Fruit fly (Drosophila melanogaster) whole organism, prepupa: ENCODE measurements around the gene Cwc25.

Experiments used
- Blimp-1 ChIP-seq: fragments of 200-800 bp; sonication (Bioruptor generic); optimal IDR thresholded peaks from 3 replicates; lab custom pipeline; 2017; ENCODE audit warnings: missing biosample characterization, missing genetic modification characterization, mild to moderate bottlenecking, moderate library complexity, missing genetic modification reagents
- CG10631 ChIP-seq: fragments of 200-800 bp; sonication (Bioruptor generic); optimal IDR thresholded peaks from 2 replicates; lab custom pipeline; 2016; ENCODE audit warnings: missing biosample characterization, missing genetic modification characterization
- CG11294 ChIP-seq: fragments of 200-800 bp; sonication (Bioruptor generic); IDR thresholded peaks from 2 replicates; pipeline ENCODE4 v1.3.6; 2022; ENCODE audit warnings: missing biosample characterization, missing genetic modification characterization
- CG11902 ChIP-seq: fragments of 200-800 bp; sonication (Bioruptor generic); optimal IDR thresholded peaks from 3 replicates; lab custom pipeline; 2016; ENCODE audit warnings: missing biosample characterization, missing genetic modification characterization
- CG1621 ChIP-seq: fragments of 200-800 bp; sonication (Bioruptor generic); optimal IDR thresholded peaks from 3 replicates; lab custom pipeline; 2018; ENCODE audit warnings: missing biosample characterization, mild to moderate bottlenecking, missing genetic modification characterization
- CG16779 ChIP-seq: fragments of 200-800 bp; sonication (Bioruptor generic); optimal IDR thresholded peaks from 3 replicates; lab custom pipeline; 2017; ENCODE audit warnings: missing biosample characterization, mild to moderate bottlenecking, missing genetic modification characterization
- CG3032 ChIP-seq: fragments of 200-800 bp; optimal IDR thresholded peaks from 2 replicates; lab custom pipeline; 2019; ENCODE audit warnings: missing biosample characterization, mild to moderate bottlenecking, missing genetic modification characterization, moderate library complexity
- CG31627 ChIP-seq: fragments of 200-800 bp; sonication (Bioruptor generic); optimal IDR thresholded peaks from 3 replicates; lab custom pipeline; 2016; ENCODE audit warnings: missing biosample characterization, missing genetic modification characterization
- CG32006 ChIP-seq: fragments of 200-800 bp; sonication (Bioruptor generic); optimal IDR thresholded peaks from 3 replicates; lab custom pipeline; 2017; ENCODE audit warnings: missing biosample characterization, mild to moderate bottlenecking, missing genetic modification characterization
- CG34406 ChIP-seq: fragments of 200-800 bp; sonication (Bioruptor generic); optimal IDR thresholded peaks from 3 replicates; lab custom pipeline; 2016; ENCODE audit warnings: missing biosample characterization, missing genetic modification characterization
- CG3919 ChIP-seq: fragments of 200-800 bp; sonication (Bioruptor generic); optimal IDR thresholded peaks from 3 replicates; lab custom pipeline; 2016; ENCODE audit warnings: missing biosample characterization, missing genetic modification characterization
- CG4318 ChIP-seq: fragments of 200-800 bp; sonication (Bioruptor generic); optimal IDR thresholded peaks from 3 replicates; lab custom pipeline; 2017; ENCODE audit warnings: missing biosample characterization, mild to moderate bottlenecking, missing genetic modification characterization
- CG6276 ChIP-seq: fragments of 200-800 bp; sonication (Bioruptor generic); optimal IDR thresholded peaks from 2 replicates; lab custom pipeline; 2017; ENCODE audit warnings: missing biosample characterization, mild to moderate bottlenecking, missing genetic modification characterization
- CG6808 ChIP-seq: fragments of 200-800 bp; sonication (Bioruptor generic); optimal IDR thresholded peaks from 3 replicates; lab custom pipeline; 2017; ENCODE audit warnings: missing biosample characterization, missing genetic modification characterization, mild to moderate bottlenecking, moderate library complexity, missing genetic modification reagents
- CG6854 ChIP-seq: fragments of 200-800 bp; sonication (Bioruptor generic); optimal IDR thresholded peaks from 2 replicates; lab custom pipeline; 2017; ENCODE audit warnings: missing biosample characterization, mild to moderate bottlenecking, missing genetic modification characterization
- CG7368 ChIP-seq: fragments of 200-800 bp; sonication (Bioruptor generic); optimal IDR thresholded peaks from 3 replicates; lab custom pipeline; 2016; ENCODE audit warnings: missing biosample characterization, missing genetic modification characterization
- CG8319 ChIP-seq: fragments of 200-800 bp; sonication (Bioruptor generic); optimal IDR thresholded peaks from 3 replicates; lab custom pipeline; 2016; ENCODE audit warnings: missing biosample characterization, missing genetic modification characterization
- Eip78C ChIP-seq: fragments of 200-800 bp; sonication (Bioruptor generic); peaks from one replicate; lab custom pipeline; 2016; ENCODE audit warnings: missing biosample characterization, missing genetic modification characterization
- Eip93F ChIP-seq: fragments of 200-800 bp; sonication (Bioruptor generic); optimal IDR thresholded peaks from 2 replicates; lab custom pipeline; 2016; ENCODE audit warnings: missing biosample characterization, mild to moderate bottlenecking, missing genetic modification characterization
- Ets21C ChIP-seq: fragments of 200-800 bp; sonication (Bioruptor generic); optimal IDR thresholded peaks from 3 replicates; lab custom pipeline; 2016; ENCODE audit warnings: missing biosample characterization, missing genetic modification characterization
- Hr38 ChIP-seq: sonication (Bioruptor generic); optimal IDR thresholded peaks from 2 replicates; lab custom pipeline; 2016; ENCODE audit warnings: missing biosample characterization, missing genetic modification characterization
- Hr39 ChIP-seq: fragments of 200-800 bp; sonication (Bioruptor generic); optimal IDR thresholded peaks from 2 replicates; lab custom pipeline; 2016; ENCODE audit warnings: missing biosample characterization, missing genetic modification characterization
- Hr4 ChIP-seq: fragments of 200-800 bp; sonication (Bioruptor generic); optimal IDR thresholded peaks from 3 replicates; lab custom pipeline; 2016; ENCODE audit warnings: missing biosample characterization, missing genetic modification characterization
- Lpt ChIP-seq: fragments of 200-800 bp; sonication (Bioruptor generic); optimal IDR thresholded peaks from 3 replicates; lab custom pipeline; 2016; ENCODE audit warnings: missing biosample characterization, missing genetic modification characterization
- Smox ChIP-seq: fragments of 200-800 bp; sonication (Bioruptor generic); optimal IDR thresholded peaks from 3 replicates; lab custom pipeline; 2016; ENCODE audit warnings: missing biosample characterization, missing genetic modification characterization
- Sox102F ChIP-seq: fragments of 200-800 bp; sonication (Bioruptor generic); optimal IDR thresholded peaks from 2 replicates; lab custom pipeline; 2016; ENCODE audit warnings: missing biosample characterization, mild to moderate bottlenecking, missing genetic modification characterization
- Sox14 ChIP-seq: fragments of 200-800 bp; sonication (Bioruptor generic); optimal IDR thresholded peaks from 3 replicates; lab custom pipeline; 2016; ENCODE audit warnings: missing biosample characterization, missing genetic modification characterization
- acj6 ChIP-seq: fragments of 200-800 bp; sonication (Bioruptor generic); optimal IDR thresholded peaks from 3 replicates; lab custom pipeline; 2016; ENCODE audit warnings: missing biosample characterization, missing genetic modification characterization
- cyc ChIP-seq: fragments of 200-800 bp; sonication (Bioruptor generic); optimal IDR thresholded peaks from 3 replicates; lab custom pipeline; 2016; ENCODE audit warnings: missing biosample characterization, missing genetic modification characterization
- dac ChIP-seq: fragments of 200-800 bp; sonication (Bioruptor generic); optimal IDR thresholded peaks from 2 replicates; lab custom pipeline; 2017; ENCODE audit warnings: missing biosample characterization, mild to moderate bottlenecking, missing genetic modification characterization
- eg ChIP-seq: fragments of 200-800 bp; sonication (Bioruptor generic); IDR thresholded peaks from 3 replicates; pipeline ENCODE4 v1.3.6; 2022; ENCODE audit warnings: missing biosample characterization, missing genetic modification characterization
- esn ChIP-seq: fragments of 200-800 bp; sonication (Bioruptor generic); optimal IDR thresholded peaks from 2 replicates; lab custom pipeline; 2016; ENCODE audit warnings: missing biosample characterization, mild to moderate bottlenecking, missing genetic modification characterization, moderate library complexity
- fd59A ChIP-seq: fragments of 200-800 bp; sonication (Bioruptor generic); optimal IDR thresholded peaks from 2 replicates; lab custom pipeline; 2017; ENCODE audit warnings: missing biosample characterization, mild to moderate bottlenecking, missing genetic modification characterization, missing genetic modification reagents
- fd85E ChIP-seq: fragments of 200-800 bp; sonication (Bioruptor generic); optimal IDR thresholded peaks from 3 replicates; lab custom pipeline; 2016; ENCODE audit warnings: missing biosample characterization, missing genetic modification characterization
- fkh ChIP-seq: fragments of 200-800 bp; sonication (Bioruptor generic); optimal IDR thresholded peaks from 3 replicates; lab custom pipeline; 2017; ENCODE audit warnings: missing biosample characterization, mild to moderate bottlenecking, missing genetic modification characterization, moderate library complexity
- lz ChIP-seq: fragments of 200-800 bp; sonication (Bioruptor generic); optimal IDR thresholded peaks from 3 replicates; lab custom pipeline; 2016; ENCODE audit warnings: missing biosample characterization, missing genetic modification characterization
- net ChIP-seq: fragments of 200-800 bp; sonication (Bioruptor generic); optimal IDR thresholded peaks from 3 replicates; lab custom pipeline; 2016; ENCODE audit warnings: missing biosample characterization, missing genetic modification characterization
- pdm3 ChIP-seq: fragments of 200-800 bp; sonication (Bioruptor generic); optimal IDR thresholded peaks from 3 replicates; lab custom pipeline; 2016; ENCODE audit warnings: missing biosample characterization, missing genetic modification characterization
- salr ChIP-seq, 2 experiments: fragments of 200-800 bp; sonication (Bioruptor generic); optimal IDR thresholded peaks; 3 replicates each; lab custom pipeline; 2016 to 2018; ENCODE audit warnings: missing biosample characterization in 2 of 2, missing genetic modification characterization in 2 of 2, mild to moderate bottlenecking in 1 of 2
- spab ChIP-seq: fragments of 200-800 bp; sonication (Bioruptor generic); optimal IDR thresholded peaks from 2 replicates; lab custom pipeline; 2017; ENCODE audit warnings: missing biosample characterization, mild to moderate bottlenecking, missing genetic modification characterization, missing genetic modification reagents
- ss ChIP-seq, 2 experiments: fragments of 200-800 bp; sonication (Bioruptor generic); optimal IDR thresholded peaks; 2 replicates in 1 of 2; 3 replicates in 1 of 2; lab custom pipeline; 2017 to 2018; ENCODE audit warnings: mild to moderate bottlenecking in 2 of 2, missing biosample characterization in 2 of 2, missing genetic modification characterization in 2 of 2, moderate library complexity in 1 of 2
- svp ChIP-seq: fragments of 200-800 bp; sonication (Bioruptor generic); peaks from one replicate; lab custom pipeline; 2016; ENCODE audit warnings: missing biosample characterization, missing genetic modification characterization
- topi ChIP-seq: fragments of 200-800 bp; sonication (Bioruptor generic); optimal IDR thresholded peaks from 3 replicates; lab custom pipeline; 2016; ENCODE audit warnings: missing biosample characterization, missing genetic modification characterization
- vri ChIP-seq: fragments of 200-800 bp; sonication (Bioruptor generic); optimal IDR thresholded peaks from 3 replicates; lab custom pipeline; 2016; ENCODE audit warnings: missing biosample characterization, mild to moderate bottlenecking, missing genetic modification characterization

The Cwc25 gene

dm6 chr2L:2748480-2749143, 3.7 kb downstream of the Cwc25 start (continued):
- peak in 1 of 2 experiments; percentile 87 for TF ChIP-seq ss (GFP tag; optimal IDR thresholded peaks at IDR 0.05; lab: Kevin White, UChicago)
- TF ChIP-seq CG32006 (GFP tag; lab: Kevin White, UChicago): peak; percentile 88
- no peak for TF ChIP-seq Eip93F
- TF ChIP-seq CG6276 (GFP tag; lab: Kevin White, UChicago): no peak
- TF ChIP-seq CG7368: peak; percentile 78
- TF ChIP-seq CG3032: peak; percentile 93
- peak; percentile 97 for TF ChIP-seq svp
- TF ChIP-seq CG6808 (GFP tag; lab: Kevin White, UChicago): peak; percentile 77
- TF ChIP-seq fd59A (GFP tag; lab: Kevin White, UChicago): peak; percentile 68
- TF ChIP-seq CG34406 (GFP tag; lab: Kevin White, UChicago): peak; percentile 85
- peak; percentile 87 for TF ChIP-seq topi (GFP tag; lab: Kevin White, UChicago)
- TF ChIP-seq Hr39: peak; percentile 88
- TF ChIP-seq esn (GFP tag; lab: Kevin White, UChicago): peak; percentile 86
- peak; percentile 87 for TF ChIP-seq lz (GFP tag; lab: Kevin White, UChicago)
- no peak for TF ChIP-seq Ets21C
- TF ChIP-seq net: no peak
- no peak for TF ChIP-seq spab (GFP tag; lab: Kevin White, UChicago)
- TF ChIP-seq fkh (GFP tag; lab: Kevin White, UChicago): no peak
- TF ChIP-seq CG4318 (GFP tag; lab: Kevin White, UChicago): no peak
- TF ChIP-seq Sox14 (GFP tag; lab: Kevin White, UChicago): peak; percentile 88
- TF ChIP-seq cyc (GFP tag; lab: Kevin White, UChicago): peak; percentile 85
- peak; percentile 91 for TF ChIP-seq CG10631
- peak; percentile 90 for TF ChIP-seq CG3919 (GFP tag; lab: Kevin White, UChicago)
- no peak for TF ChIP-seq Sox102F
- no peak for TF ChIP-seq pdm3 (GFP tag; lab: Kevin White, UChicago)
- no peak for TF ChIP-seq CG16779 (tag; lab: Kevin White, UChicago)
- peak; percentile 17 to 73 for TF ChIP-seq salr (GFP tag; optimal IDR thresholded peaks at IDR 0.05; lab: Kevin White, UChicago)
- TF ChIP-seq Hr38 (GFP tag; lab: Kevin White, UChicago): no peak
- peak; percentile 76 for TF ChIP-seq CG1621 (tag; lab: Kevin White, UChicago)
- peak; percentile 72 for TF ChIP-seq CG6854 (GFP tag; lab: Kevin White, UChicago)
- TF ChIP-seq CG8319 (GFP tag; lab: Kevin White, UChicago): peak; percentile 82
- TF ChIP-seq Lpt (GFP tag; lab: Kevin White, UChicago): peak; percentile 77
- TF ChIP-seq fd85E (GFP tag; lab: Kevin White, UChicago): no peak
- TF ChIP-seq Blimp-1: peak; percentile 82
- TF ChIP-seq CG11902 (GFP tag; lab: Kevin White, UChicago): peak; percentile 81
- no peak for TF ChIP-seq Smox (GFP tag; lab: Kevin White, UChicago)
- TF ChIP-seq dac (GFP tag; lab: Kevin White, UChicago): no peak
- TF ChIP-seq CG11294 (GFP tag; lab: Robert Waterston, UW): peak; percentile 70
- TF ChIP-seq CG31627 (GFP tag; lab: Kevin White, UChicago): peak; percentile 85
- peak; percentile 85 for TF ChIP-seq eg (GFP tag; lab: Robert Waterston, UW)

- TF ChIP-seq lz (GFP tag; lab: Kevin White, UChicago): peak; percentile 5
- TF ChIP-seq acj6: no peak
- TF ChIP-seq eg (GFP tag; lab: Robert Waterston, UW): no peak
- peak; percentile 62 for TF ChIP-seq fkh (GFP tag; lab: Kevin White, UChicago)
- peak; percentile 51 for TF ChIP-seq Eip78C (GFP tag; lab: Kevin White, UChicago)
- TF ChIP-seq Hr4: no peak
- no peak for TF ChIP-seq Blimp-1
- TF ChIP-seq CG3919 (GFP tag; lab: Kevin White, UChicago): peak; percentile 31
- TF ChIP-seq CG1621 (tag; lab: Kevin White, UChicago): peak; percentile 0
- TF ChIP-seq vri (GFP tag; lab: Kevin White, UChicago): no peak
- peak; percentile 52 for TF ChIP-seq CG7368
- TF ChIP-seq CG16779 (tag; lab: Kevin White, UChicago): peak; percentile 0
- TF ChIP-seq Eip93F: no peak
- peak; percentile 5 for TF ChIP-seq Sox14 (GFP tag; lab: Kevin White, UChicago)
- peak; percentile 45 for TF ChIP-seq CG32006 (GFP tag; lab: Kevin White, UChicago)
- peak; percentile 82 for TF ChIP-seq svp
- no peak for TF ChIP-seq fd85E (GFP tag; lab: Kevin White, UChicago)
- TF ChIP-seq, all 60 proteins: peak for 10
Observed at dm6 chr2L:2749144-2749766, 4.4 kb downstream of the Cwc25 start.
